Worm (Caenorhabditis elegans): ENCODE results near the gene cyp-29A4.

The cyp-29A4 gene

DNA sequence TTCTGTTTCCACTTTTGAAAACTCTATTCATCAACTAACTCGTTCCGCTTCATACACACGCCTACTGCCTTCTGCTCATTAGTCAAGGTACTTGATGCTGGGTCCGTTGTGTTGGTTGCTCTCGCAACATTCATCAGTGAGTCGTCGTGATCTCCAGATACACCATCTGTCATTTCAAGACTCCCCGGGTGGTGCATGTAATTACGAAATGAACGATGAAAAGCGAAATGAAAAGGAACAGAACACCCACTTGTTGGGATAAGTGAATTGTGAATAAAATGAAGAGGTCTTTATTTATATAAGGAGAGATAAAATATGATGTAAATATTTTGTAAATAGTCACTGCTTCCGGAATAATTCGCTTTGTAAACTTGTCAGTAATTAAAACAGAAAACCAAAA, 9.4 kb downstream of the cyp-29A4 start:
- TF ChIP-seq ceh-13 (GFP tag; optimal IDR thresholded peaks at IDR 0.05) (no peak), hmg-4 (GFP tag; optimal IDR thresholded peaks at IDR 0.05) (no peak), F13C5.2 (tag; optimal IDR thresholded peaks at IDR 0.05) (no peak), pes-1 (GFP tag; IDR thresholded peaks at IDR 0.05) (no peak), flt-1 (GFP tag; IDR thresholded peaks at IDR 0.05) (no peak), sea-1 (GFP tag; conservative IDR thresholded peaks at IDR 0.05) (no peak), B0310.2 (tag; optimal IDR thresholded peaks at IDR 0.05) (no peak), tbx-37 (GFP tag; conservative IDR thresholded peaks at IDR 0.05) (no peak), scrt-1 (GFP tag; IDR thresholded peaks at IDR 0.05) (no peak), aly-1 (tag; optimal IDR thresholded peaks at IDR 0.05) (no peak), tra-4 (tag; optimal IDR thresholded peaks at IDR 0.05) (no peak), ceh-36 (tag; optimal IDR thresholded peaks at IDR 0.05) (no peak)

ce11 chrV:9664620-9665019, 10.1 kb downstream of the cyp-29A4 start:
- TF ChIP-seq scrt-1 (GFP tag; IDR thresholded peaks at IDR 0.05) (no peak), tra-4 (tag; optimal IDR thresholded peaks at IDR 0.05) (no peak), flt-1 (GFP tag; IDR thresholded peaks at IDR 0.05) (no peak), tbx-37 (GFP tag; conservative IDR thresholded peaks at IDR 0.05) (no peak), aly-1 (tag; optimal IDR thresholded peaks at IDR 0.05) (no peak), ceh-36 (tag; optimal IDR thresholded peaks at IDR 0.05) (no peak), ama-1 (optimal IDR thresholded peaks at IDR 0.05) (no peak), hmbx-1 (tag; optimal IDR thresholded peaks at IDR 0.05) (no peak), tbx-11 (GFP tag; IDR thresholded peaks at IDR 0.05) (no peak), ets-7 (tag; optimal IDR thresholded peaks at IDR 0.05) (no peak), pes-1 (GFP tag; IDR thresholded peaks at IDR 0.05) (no peak), hmg-4 (GFP tag; optimal IDR thresholded peaks at IDR 0.05) (no peak), sea-1 (GFP tag; conservative IDR thresholded peaks at IDR 0.05) (no peak), ceh-13 (GFP tag; optimal IDR thresholded peaks at IDR 0.05) (no peak), B0310.2 (tag; optimal IDR thresholded peaks at IDR 0.05) (no peak), hnd-1 (tag; optimal IDR thresholded peaks at IDR 0.05) (no peak)

ce11 chrV:9666394-9666793, 11.8 kb downstream of the cyp-29A4 start, which contains the start of gene ZK287.1:
Gene ZK287.1, plus strand, starts transcription at chrV:9666694.
- TF ChIP-seq tra-4 (tag; optimal IDR thresholded peaks at IDR 0.05) (no peak), F13C5.2 (tag; optimal IDR thresholded peaks at IDR 0.05) (no peak), ceh-13 (GFP tag; optimal IDR thresholded peaks at IDR 0.05) (no peak), ama-1 (optimal IDR thresholded peaks at IDR 0.05) (no peak), flt-1 (GFP tag; IDR thresholded peaks at IDR 0.05) (no peak), hmbx-1 (tag; optimal IDR thresholded peaks at IDR 0.05) (no peak), B0310.2 (tag; optimal IDR thresholded peaks at IDR 0.05) (no peak), aly-1 (tag; optimal IDR thresholded peaks at IDR 0.05) (no peak), ets-7 (tag; optimal IDR thresholded peaks at IDR 0.05) (no peak), ceh-36 (tag; optimal IDR thresholded peaks at IDR 0.05) (no peak), sea-1 (GFP tag; conservative IDR thresholded peaks at IDR 0.05) (no peak), pes-1 (GFP tag; IDR thresholded peaks at IDR 0.05) (no peak), hnd-1 (tag; optimal IDR thresholded peaks at IDR 0.05) (no peak)

DNA sequence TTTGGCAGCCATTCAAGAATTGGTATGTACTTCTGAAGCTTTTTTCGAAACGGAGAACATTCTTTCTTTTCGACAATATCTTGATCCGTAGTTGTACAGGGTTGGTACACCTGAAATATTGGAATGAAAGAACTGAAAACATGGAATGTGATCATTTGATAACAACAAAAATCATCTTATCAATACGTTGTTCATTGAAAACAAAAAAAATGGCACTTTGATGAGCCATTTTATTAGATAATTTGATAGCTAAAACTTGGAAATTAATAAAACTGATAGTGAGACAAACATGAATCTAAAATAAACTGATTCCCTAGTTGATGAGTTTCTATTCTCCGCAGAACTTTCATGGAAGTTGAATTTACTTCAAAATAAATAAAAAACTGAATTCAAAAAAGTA, 17.9 kb downstream of the cyp-29A4 start:
- TF ChIP-seq ama-1 (optimal IDR thresholded peaks at IDR 0.05): no peak
- no peak for TF ChIP-seq aly-1 (tag; optimal IDR thresholded peaks at IDR 0.05)
- no peak for TF ChIP-seq ets-7 (tag; optimal IDR thresholded peaks at IDR 0.05)
- TF ChIP-seq pes-1 (GFP tag; IDR thresholded peaks at IDR 0.05): no peak
- TF ChIP-seq ceh-36 (tag; optimal IDR thresholded peaks at IDR 0.05): no peak
- TF ChIP-seq tra-4 (tag; optimal IDR thresholded peaks at IDR 0.05): no peak
- no peak for TF ChIP-seq hnd-1 (tag; optimal IDR thresholded peaks at IDR 0.05)
- TF ChIP-seq hmg-4 (GFP tag; optimal IDR thresholded peaks at IDR 0.05): no peak
- TF ChIP-seq B0310.2 (tag; optimal IDR thresholded peaks at IDR 0.05): no peak
- TF ChIP-seq flt-1 (GFP tag; IDR thresholded peaks at IDR 0.05): no peak
- no peak for TF ChIP-seq hmbx-1 (tag; optimal IDR thresholded peaks at IDR 0.05)
- no peak for TF ChIP-seq tbx-37 (GFP tag; conservative IDR thresholded peaks at IDR 0.05)
- TF ChIP-seq scrt-1 (GFP tag; IDR thresholded peaks at IDR 0.05): no peak
- TF ChIP-seq sea-1 (GFP tag; conservative IDR thresholded peaks at IDR 0.05): no peak
- TF ChIP-seq tbx-11 (GFP tag; IDR thresholded peaks at IDR 0.05): no peak
- no peak for TF ChIP-seq ceh-13 (GFP tag; optimal IDR thresholded peaks at IDR 0.05)
- no peak for TF ChIP-seq F13C5.2 (tag; optimal IDR thresholded peaks at IDR 0.05)

ce11 chrV:9673199-9673843, 18.8 kb downstream of the cyp-29A4 start, which contains the start of gene sulp-8:
Gene sulp-8, minus strand, starts transcription at chrV:9673667.
- no peak for TF ChIP-seq ets-7 (tag; optimal IDR thresholded peaks at IDR 0.05)
- TF ChIP-seq ama-1 (optimal IDR thresholded peaks at IDR 0.05): no peak
- no peak for TF ChIP-seq B0310.2 (tag; optimal IDR thresholded peaks at IDR 0.05)
- no peak for TF ChIP-seq tbx-11 (GFP tag; IDR thresholded peaks at IDR 0.05)

ce11 chrV:9677977-9678376, 23.4 kb downstream of the cyp-29A4 start, which contains the start of gene cthd-1:
Gene cthd-1, plus strand, starts transcription at chrV:9678277.
- TF ChIP-seq tra-4 (tag; optimal IDR thresholded peaks at IDR 0.05) (no peak), B0310.2 (tag; optimal IDR thresholded peaks at IDR 0.05) (no peak), ama-1 (optimal IDR thresholded peaks at IDR 0.05) (no peak), hmg-4 (GFP tag; optimal IDR thresholded peaks at IDR 0.05) (no peak), scrt-1 (GFP tag; IDR thresholded peaks at IDR 0.05) (no peak), ceh-36 (tag; optimal IDR thresholded peaks at IDR 0.05) (no peak)

ce11 chrV:9679166-9679565, 24.6 kb downstream of the cyp-29A4 start, which contains the start of gene ZK287.9:
Gene ZK287.9, plus strand, starts transcription at chrV:9679357.
- TF ChIP-seq ets-7 (tag; optimal IDR thresholded peaks at IDR 0.05): no peak
- TF ChIP-seq aly-1 (tag; optimal IDR thresholded peaks at IDR 0.05): no peak
- TF ChIP-seq sea-1 (GFP tag; conservative IDR thresholded peaks at IDR 0.05): no peak
- no peak for TF ChIP-seq tbx-11 (GFP tag; IDR thresholded peaks at IDR 0.05)
- no peak for TF ChIP-seq pes-1 (GFP tag; IDR thresholded peaks at IDR 0.05)
- no peak for TF ChIP-seq ceh-13 (GFP tag; optimal IDR thresholded peaks at IDR 0.05)
- TF ChIP-seq B0310.2 (tag; optimal IDR thresholded peaks at IDR 0.05): no peak
- TF ChIP-seq ceh-36 (tag; optimal IDR thresholded peaks at IDR 0.05): no peak
- TF ChIP-seq hnd-1 (tag; optimal IDR thresholded peaks at IDR 0.05): no peak
- no peak for TF ChIP-seq hmg-4 (GFP tag; optimal IDR thresholded peaks at IDR 0.05)
- no peak for TF ChIP-seq tbx-37 (GFP tag; conservative IDR thresholded peaks at IDR 0.05)
- TF ChIP-seq tra-4 (tag; optimal IDR thresholded peaks at IDR 0.05): no peak
- no peak for TF ChIP-seq flt-1 (GFP tag; IDR thresholded peaks at IDR 0.05)
- TF ChIP-seq hmbx-1 (tag; optimal IDR thresholded peaks at IDR 0.05): no peak
- no peak for TF ChIP-seq F13C5.2 (tag; optimal IDR thresholded peaks at IDR 0.05)
- TF ChIP-seq ama-1 (optimal IDR thresholded peaks at IDR 0.05): no peak

Data from whole organism, early embryonic.